Fruit fly (Drosophila melanogaster) whole organism, embryonic: ENCODE results near the gene Lsp2.
A peak's percentile ranks its signal among the peaks of the same experiment; 100 is the strongest.

Experiments used
- Aef1 ChIP-seq: fragments of 200-800 bp; sonication (Bioruptor generic); IDR thresholded peaks from 3 replicates; pipeline ENCODE4 v1.3.6; 2022; ENCODE audit warnings: missing biosample characterization, missing genetic modification characterization
- Awh ChIP-seq: fragments of 200-800 bp; sonication (Bioruptor generic); IDR thresholded peaks from 2 replicates; pipeline ENCODE4, ENCODE4 v1.3.6; 2022; ENCODE audit warnings: missing biosample characterization, missing genetic modification characterization
- CG10147 ChIP-seq: fragments of 200-800 bp; sonication (Bioruptor generic); optimal IDR thresholded peaks from 2 replicates; lab custom pipeline; 2019; ENCODE audit warnings: missing biosample characterization, mild to moderate bottlenecking, missing genetic modification characterization, moderate library complexity
- CG10274 ChIP-seq: fragments of 200-800 bp; sonication (Bioruptor generic); optimal IDR thresholded peaks from 3 replicates; lab custom pipeline; 2017; ENCODE audit warnings: missing biosample characterization, mild to moderate bottlenecking, missing genetic modification characterization
- CG12299 ChIP-seq: fragments of 200-800 bp; sonication (Bioruptor generic); optimal IDR thresholded peaks from 2 replicates; lab custom pipeline; 2018; ENCODE audit warnings: missing biosample characterization, mild to moderate bottlenecking, missing genetic modification characterization
- CG12391 ChIP-seq: fragments of 200-800 bp; sonication (Bioruptor generic); optimal IDR thresholded peaks from 3 replicates; lab custom pipeline; 2018; ENCODE audit warnings: missing biosample characterization, mild to moderate bottlenecking, missing genetic modification characterization, moderate library complexity
- CG14965 ChIP-seq: fragments of 200-800 bp; sonication (Bioruptor generic); optimal IDR thresholded peaks from 2 replicates; lab custom pipeline; 2016; ENCODE audit warnings: missing biosample characterization, missing genetic modification characterization, borderline replicate concordance
- CG1529 ChIP-seq: fragments of 200-800 bp; sonication (Bioruptor generic); optimal IDR thresholded peaks from 3 replicates; lab custom pipeline; 2018; ENCODE audit warnings: missing biosample characterization, missing genetic modification characterization
- CG17802 ChIP-seq: fragments of 200-800 bp; sonication (Bioruptor generic); optimal IDR thresholded peaks from 2 replicates; lab custom pipeline; 2018; ENCODE audit warnings: missing biosample characterization, mild to moderate bottlenecking, missing genetic modification characterization, moderate library complexity
- CG34376 ChIP-seq: fragments of 200-800 bp; sonication (Bioruptor generic); optimal IDR thresholded peaks from 2 replicates; lab custom pipeline; 2018; ENCODE audit warnings: missing biosample characterization, mild to moderate bottlenecking, missing genetic modification characterization
- CG4282 ChIP-seq: fragments of 200-800 bp; sonication (Bioruptor generic); optimal IDR thresholded peaks from 2 replicates; lab custom pipeline; 2016; ENCODE audit warnings: missing biosample characterization, missing genetic modification characterization
- CG4360 ChIP-seq: fragments of 200-800 bp; sonication (Bioruptor generic); IDR thresholded peaks from 2 replicates; pipeline ENCODE4 v1.3.6; 2022; ENCODE audit warnings: missing biosample characterization, missing genetic modification characterization
- CG6272 ChIP-seq: fragments of 200-800 bp; sonication (Bioruptor generic); IDR thresholded peaks from 2 replicates; pipeline ENCODE4 v1.3.6; 2022; ENCODE audit warnings: missing biosample characterization, missing genetic modification characterization
- CG6654 ChIP-seq: fragments of 200-800 bp; sonication (Bioruptor generic); optimal IDR thresholded peaks from 2 replicates; lab custom pipeline; 2017; ENCODE audit warnings: missing biosample characterization, mild to moderate bottlenecking, missing genetic modification characterization
- CG6689 ChIP-seq: fragments of 200-800 bp; sonication (Bioruptor generic); IDR thresholded peaks from 2 replicates; pipeline ENCODE4 v1.3.6; 2022; ENCODE audit warnings: missing biosample characterization, missing genetic modification characterization
- CG9727 ChIP-seq: fragments of 200-800 bp; sonication (Bioruptor generic); optimal IDR thresholded peaks from 3 replicates; lab custom pipeline; 2017; ENCODE audit warnings: missing biosample characterization, mild to moderate bottlenecking, missing genetic modification characterization
- Dbx ChIP-seq: fragments of 200-800 bp; sonication (Bioruptor generic); IDR thresholded peaks from 3 replicates; pipeline ENCODE4 v1.3.6; 2022; ENCODE audit warnings: missing biosample characterization, missing genetic modification characterization
- Dip2 ChIP-seq: fragments of 200-800 bp; sonication (Bioruptor generic); IDR thresholded peaks from 2 replicates; pipeline ENCODE4 v1.3.6; 2022; ENCODE audit warnings: missing biosample characterization, missing genetic modification characterization
- Drgx ChIP-seq: fragments of 200-800 bp; sonication (Bioruptor generic); IDR thresholded peaks from 2 replicates; pipeline ENCODE4 v1.3.6; 2022; ENCODE audit warnings: missing biosample characterization, missing genetic modification characterization
- Ets65A ChIP-seq: fragments of 200-800 bp; sonication (Bioruptor generic); peaks from one replicate; lab custom pipeline; 2016; ENCODE audit warnings: missing biosample characterization, missing genetic modification characterization
- Mad ChIP-seq: fragments of 200-800 bp; sonication (Bioruptor generic); optimal IDR thresholded peaks from 2 replicates; lab custom pipeline; 2016; ENCODE audit warnings: missing biosample characterization, missing genetic modification characterization
- Med ChIP-seq: fragments of 200-800 bp; sonication (Bioruptor generic); peaks from one replicate; lab custom pipeline; 2016; ENCODE audit warnings: missing biosample characterization, missing genetic modification characterization, mild to moderate bottlenecking, inconsistent platforms, moderate library complexity
- NfI ChIP-seq: fragments of 200-800 bp; sonication (Bioruptor generic); optimal IDR thresholded peaks from 3 replicates; lab custom pipeline; 2018; ENCODE audit warnings: missing biosample characterization, mild to moderate bottlenecking, missing genetic modification characterization, moderate library complexity
- Optix ChIP-seq: fragments of 200-800 bp; sonication (Bioruptor generic); IDR thresholded peaks from 3 replicates; pipeline ENCODE4 v1.3.6; 2022; ENCODE audit warnings: missing biosample characterization, missing genetic modification characterization
- Xrp1 ChIP-seq: fragments of 200-800 bp; sonication (Bioruptor generic); IDR thresholded peaks from 2 replicates; pipeline ENCODE4 v1.3.6; 2022; ENCODE audit warnings: missing biosample characterization, missing genetic modification characterization
- bab2 ChIP-seq: fragments of 200-800 bp; sonication (Bioruptor generic); optimal IDR thresholded peaks from 2 replicates; lab custom pipeline; 2016; ENCODE audit warnings: missing biosample characterization, missing genetic modification characterization
- br ChIP-seq: fragments of >200 bp; optimal IDR thresholded peaks from 2 replicates; lab custom pipeline; 2017
- cwo ChIP-seq: fragments of 200-800 bp; sonication (Bioruptor generic); optimal IDR thresholded peaks from 3 replicates; lab custom pipeline; 2017; ENCODE audit warnings: missing biosample characterization, missing genetic modification characterization, mild to moderate bottlenecking, moderate library complexity, missing genetic modification reagents
- dm ChIP-seq: fragments of 200-800 bp; sonication (Bioruptor generic); optimal IDR thresholded peaks from 3 replicates; lab custom pipeline; 2016; ENCODE audit warnings: missing biosample characterization, missing genetic modification characterization
- emc ChIP-seq: fragments of 200-800 bp; sonication (Bioruptor generic); optimal IDR thresholded peaks from 2 replicates; lab custom pipeline; 2016; ENCODE audit warnings: missing biosample characterization, missing genetic modification characterization
- fd64A ChIP-seq: fragments of 200-800 bp; sonication (Bioruptor generic); optimal IDR thresholded peaks from 3 replicates; lab custom pipeline; 2018; ENCODE audit warnings: missing biosample characterization, mild to moderate bottlenecking, missing genetic modification characterization
- gce ChIP-seq: fragments of 200-800 bp; sonication (Bioruptor generic); IDR thresholded peaks from 3 replicates; pipeline ENCODE4 v1.3.6; 2022; ENCODE audit warnings: missing biosample characterization, missing genetic modification characterization
- kni ChIP-seq: fragments of 200-800 bp; sonication (Bioruptor generic); optimal IDR thresholded peaks from 3 replicates; lab custom pipeline; 2017; ENCODE audit warnings: mild to moderate bottlenecking, missing biosample characterization, missing genetic modification reagents, missing genetic modification characterization
- lbe ChIP-seq: fragments of 200-800 bp; sonication (Bioruptor generic); optimal IDR thresholded peaks from 2 replicates; lab custom pipeline; 2016; ENCODE audit warnings: missing biosample characterization, mild to moderate bottlenecking, missing genetic modification characterization
- lov ChIP-seq, 2 experiments: fragments of 200-800 bp in 1 of 2; fragments of >200 bp in 1 of 2; sonication (Bioruptor generic) in 1 of 2; IDR thresholded peaks in 1 of 2; optimal IDR thresholded peaks in 1 of 2; 2 replicates in 1 of 2; 3 replicates in 1 of 2; pipeline versions ENCODE4 v1.3.6 to Lab custom; 2017 to 2022; ENCODE audit warnings: missing biosample characterization in 1 of 2, missing genetic modification characterization in 1 of 2
- nmo ChIP-seq: fragments of 200-800 bp; sonication (Bioruptor generic); optimal IDR thresholded peaks from 2 replicates; lab custom pipeline; 2018; ENCODE audit warnings: missing biosample characterization, mild to moderate bottlenecking, missing genetic modification characterization, moderate library complexity
- pho ChIP-seq: fragments of 200-800 bp; sonication (Bioruptor generic); optimal IDR thresholded peaks from 2 replicates; lab custom pipeline; 2016; ENCODE audit warnings: missing biosample characterization, missing genetic modification characterization
- pum ChIP-seq: fragments of 200-800 bp; sonication (Bioruptor generic); optimal IDR thresholded peaks from 2 replicates; lab custom pipeline; 2016; ENCODE audit warnings: missing biosample characterization, missing genetic modification characterization
- salm ChIP-seq: fragments of 200-800 bp; sonication (Bioruptor generic); optimal IDR thresholded peaks from 2 replicates; lab custom pipeline; 2018; ENCODE audit warnings: missing biosample characterization, mild to moderate bottlenecking, missing genetic modification characterization
- sc ChIP-seq, 3 experiments: fragments of >200 bp in 2 of 3; fragments of 200-800 bp in 1 of 3; sonication (Bioruptor generic) in 1 of 3; optimal IDR thresholded peaks; 2 replicates in 2 of 3; 3 replicates in 1 of 3; lab custom pipeline; 2017; ENCODE audit warnings: mild to moderate bottlenecking in 1 of 3, missing biosample characterization in 1 of 3, missing genetic modification characterization in 1 of 3, missing genetic modification reagents in 1 of 3
- sens ChIP-seq: fragments of 200-800 bp; sonication (Bioruptor generic); peaks from one replicate; lab custom pipeline; 2016; ENCODE audit warnings: missing biosample characterization, missing genetic modification characterization
- shn ChIP-seq: fragments of 200-800 bp; sonication (Bioruptor generic); optimal IDR thresholded peaks from 3 replicates; lab custom pipeline; 2016; ENCODE audit warnings: missing biosample characterization, missing genetic modification characterization
- tio ChIP-seq: fragments of 200-800 bp; sonication (Bioruptor generic); optimal IDR thresholded peaks from 2 replicates; lab custom pipeline; 2017; ENCODE audit warnings: missing biosample characterization, missing genetic modification characterization, inconsistent platforms
- yki ChIP-seq: fragments of >200 bp; optimal IDR thresholded peaks from 3 replicates; lab custom pipeline; 2018

The Lsp2 gene

dm6 chr3L:12111081-12111958 is 17.9 kb upstream of the Lsp2 start (continued):
- TF ChIP-seq CG17802 (peak; percentile 41), bab2 (peak; percentile 54), Dip2 (no peak), CG34376 (no peak), lbe (GFP tag; lab: Kevin White, UChicago) (no peak), CG10274 (no peak), pum (GFP tag; lab: Kevin White, UChicago) (peak; percentile 13), CG12391 (tag; lab: Kevin White, UChicago) (peak; percentile 95), CG6654 (GFP tag; lab: Kevin White, UChicago) (peak; percentile 29), kni (GFP tag; lab: Kevin White, UChicago) (peak; percentile 87), CG10147 (GFP tag; lab: Kevin White, UChicago) (peak; percentile 69), CG6272 (GFP tag; lab: Robert Waterston, UW) (no peak), dm (no peak), CG1529 (peak; percentile 11), tio (peak; percentile 60), Dbx (GFP tag; lab: Robert Waterston, UW) (0 out of 3 replicates have a peak, but pooled peaks have one; percentile 16), shn (peak; percentile 33), yki (lab: Kevin White, UChicago) (no peak), Aef1 (peak; percentile 55), emc (GFP tag; lab: Kevin White, UChicago) (no peak), CG4282 (GFP tag; lab: Kevin White, UChicago) (no peak), cwo (GFP tag; lab: Kevin White, UChicago) (peak; percentile 77), salm (tag; lab: Kevin White, UChicago) (peak; percentile 53), br (no peak), CG14965 (no peak), Awh (0 out of 2 replicates have a peak, but pooled peaks have one; percentile 38), nmo (GFP tag; lab: Kevin White, UChicago) (peak; percentile 96), NfI (GFP tag; lab: Kevin White, UChicago) (peak; percentile 64), Xrp1 (GFP tag; lab: Robert Waterston, UW) (peak; percentile 88), CG4360 (GFP tag; lab: Robert Waterston, UW) (peak; percentile 91), CG6689 (GFP tag; lab: Robert Waterston, UW) (peak; percentile 85), Optix (GFP tag; lab: Robert Waterston, UW) (no peak), Mad (GFP tag; lab: Kevin White, UChicago) (no peak), CG12299 (peak; percentile 52)

DNA sequence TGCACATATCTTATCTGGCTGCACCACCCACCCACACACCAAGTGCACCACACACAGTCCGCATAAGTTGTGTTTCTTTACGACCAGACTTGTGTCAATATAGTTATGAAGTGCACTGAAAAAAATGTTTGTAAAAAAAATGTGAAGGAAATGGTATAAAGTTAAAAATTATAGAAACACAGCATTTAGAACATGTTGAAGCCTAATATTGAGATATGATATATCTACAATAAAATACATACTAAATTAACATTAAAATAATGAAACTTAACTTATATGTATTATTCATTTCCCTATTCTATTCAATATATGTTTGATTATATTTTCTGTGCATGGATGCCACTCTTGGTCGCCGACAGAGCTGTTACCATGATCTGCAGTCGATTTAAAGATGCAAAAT is 16.2 kb upstream of the Lsp2 start:
- TF ChIP-seq Med (GFP tag; lab: Kevin White, UChicago) (peak; percentile 14), gce (GFP tag; lab: Robert Waterston, UW) (no peak), Ets65A (GFP tag; lab: Kevin White, UChicago) (peak; percentile 40), fd64A (GFP tag; lab: Kevin White, UChicago) (no peak), CG9727 (no peak), lov (optimal IDR thresholded peaks at IDR 0.05; lab: Kevin White, UChicago) (no peak), lov (GFP tag; IDR thresholded peaks at IDR 0.05; lab: Robert Waterston, UW) (0 out of 3 replicates have a peak, but pooled peaks have one; percentile 8), pho (GFP tag; lab: Kevin White, UChicago) (no peak), sc (optimal IDR thresholded peaks at IDR 0.05; lab: Kevin White, UChicago) (no peak), sc (GFP tag; optimal IDR thresholded peaks at IDR 0.05; lab: Kevin White, UChicago) (no peak), Drgx (GFP tag; lab: Robert Waterston, UW) (0 out of 2 replicates have a peak, but pooled peaks have one; percentile 35), CG17802 (no peak), sens (GFP tag; lab: Kevin White, UChicago) (peak; percentile 22)
- TF ChIP-seq, all 482 proteins: peak for 5
